Worm (Caenorhabditis elegans) whole organism, L3 larva: ENCODE data around the gene dpy-6.

Experiments
- R02D3.7 ChIP-seq: fragments of 150-350 bp; optimal IDR thresholded peaks from 2 replicates; lab custom pipeline; 2014; ENCODE audit warnings: missing biosample characterization, missing genetic modification characterization
- ZK546.5 ChIP-seq: sonication (generic microtip); optimal IDR thresholded peaks from 2 replicates; lab custom pipeline; 2017; ENCODE audit warnings: missing biosample characterization, missing genetic modification characterization
- aly-2 ChIP-seq: fragments of 150-350 bp; optimal IDR thresholded peaks from 2 replicates; lab custom pipeline; 2014; ENCODE audit warnings: missing biosample characterization, missing genetic modification characterization
- ama-1 ChIP-seq: fragments of 150-350 bp; optimal IDR thresholded peaks from 2 replicates; lab custom pipeline; 2018
- ceh-16 ChIP-seq: sonication (generic microtip); optimal IDR thresholded peaks from 2 replicates; lab custom pipeline; 2017; ENCODE audit warnings: missing biosample characterization, missing genetic modification characterization
- ceh-28 ChIP-seq: fragments of 150-350 bp; optimal IDR thresholded peaks from 2 replicates; lab custom pipeline; 2014; ENCODE audit warnings: missing biosample characterization, missing genetic modification reagents, missing genetic modification characterization
- ceh-9 ChIP-seq: sonication (generic microtip); optimal IDR thresholded peaks from 2 replicates; lab custom pipeline; 2018; ENCODE audit warnings: missing biosample characterization, missing genetic modification characterization
- daf-12 ChIP-seq: fragments of 150-350 bp; optimal IDR thresholded peaks from 2 replicates; lab custom pipeline; 2014; ENCODE audit warnings: missing biosample characterization, missing genetic modification reagents, missing genetic modification characterization
- egl-5 ChIP-seq: fragments of 150-350 bp; optimal IDR thresholded peaks from 2 replicates; lab custom pipeline; 2017; ENCODE audit warnings: missing biosample characterization, missing genetic modification reagents, missing genetic modification characterization, inconsistent platforms
- elt-1 ChIP-seq: fragments of 150-350 bp; optimal IDR thresholded peaks from 2 replicates; lab custom pipeline; 2014; ENCODE audit warnings: missing biosample characterization, missing genetic modification characterization
- elt-2 ChIP-seq: sonication (generic microtip); optimal IDR thresholded peaks from 2 replicates; lab custom pipeline; 2016; ENCODE audit warnings: missing genetic modification reagents, mild to moderate bottlenecking, missing genetic modification characterization, missing compliant biosample characterization
- elt-3 ChIP-seq, 3 experiments: fragments of 150-350 bp in 1 of 3; sonication (generic microtip) in 2 of 3; optimal IDR thresholded peaks; 2 replicates in 2 of 3; 4 replicates in 1 of 3; lab custom pipeline; 2014 to 2017; ENCODE audit warnings: missing biosample characterization in 3 of 3, missing genetic modification characterization in 3 of 3
- eor-1 ChIP-seq, 2 experiments: fragments of 150-350 bp; optimal IDR thresholded peaks; 2 replicates each; lab custom pipeline; 2014 to 2018; ENCODE audit warnings: missing biosample characterization in 2 of 2, missing genetic modification characterization in 2 of 2
- fkh-10 ChIP-seq: sonication (generic microtip); optimal IDR thresholded peaks from 2 replicates; lab custom pipeline; 2017; ENCODE audit warnings: missing biosample characterization, missing genetic modification reagents, missing genetic modification characterization
- fkh-2 ChIP-seq: fragments of 150-350 bp; optimal IDR thresholded peaks from 2 replicates; lab custom pipeline; 2014; ENCODE audit warnings: missing biosample characterization, missing genetic modification reagents, missing genetic modification characterization
- lin-15B ChIP-seq: fragments of 150-350 bp; optimal IDR thresholded peaks from 2 replicates; lab custom pipeline; 2014; ENCODE audit warnings: missing biosample characterization, missing genetic modification characterization
- lin-39 ChIP-seq: fragments of 150-350 bp; optimal IDR thresholded peaks from 2 replicates; lab custom pipeline; 2018; ENCODE audit warnings: missing biosample characterization, missing genetic modification reagents, missing genetic modification characterization
- lsy-12 ChIP-seq: sonication (generic microtip); optimal IDR thresholded peaks from 2 replicates; lab custom pipeline; 2016; ENCODE audit warnings: mild to moderate bottlenecking, missing genetic modification characterization, missing compliant biosample characterization
- mdl-1 ChIP-seq: fragments of 150-350 bp; optimal IDR thresholded peaks from 2 replicates; lab custom pipeline; 2014; ENCODE audit warnings: missing biosample characterization, missing genetic modification characterization
- nhr-11 ChIP-seq: fragments of 150-350 bp; optimal IDR thresholded peaks from 2 replicates; lab custom pipeline; 2014; ENCODE audit warnings: missing biosample characterization, missing genetic modification characterization
- nhr-12 ChIP-seq: fragments of 150-350 bp; optimal IDR thresholded peaks from 2 replicates; lab custom pipeline; 2014; ENCODE audit warnings: missing biosample characterization, missing genetic modification characterization
- nhr-23 ChIP-seq: fragments of 150-350 bp; optimal IDR thresholded peaks from 2 replicates; lab custom pipeline; 2014; ENCODE audit warnings: missing biosample characterization, missing genetic modification reagents, missing genetic modification characterization
- nhr-237 ChIP-seq: fragments of 150-350 bp; optimal IDR thresholded peaks from 2 replicates; lab custom pipeline; 2014; ENCODE audit warnings: missing biosample characterization, missing genetic modification characterization
- nhr-28 ChIP-seq: fragments of 150-350 bp; optimal IDR thresholded peaks from 2 replicates; lab custom pipeline; 2014; ENCODE audit warnings: missing biosample characterization, missing genetic modification characterization
- nhr-43 ChIP-seq: sonication (generic microtip); optimal IDR thresholded peaks from 2 replicates; lab custom pipeline; 2016; ENCODE audit warnings: mild to moderate bottlenecking, missing genetic modification characterization, missing compliant biosample characterization; ENCODE audit not compliant: poor library complexity, severe bottlenecking
- pha-4 ChIP-seq: fragments of 150-350 bp; optimal IDR thresholded peaks from 2 replicates; lab custom pipeline; 2014; ENCODE audit warnings: missing biosample characterization, missing genetic modification reagents, missing genetic modification characterization
- pqm-1 ChIP-seq: fragments of 150-350 bp; optimal IDR thresholded peaks from 2 replicates; lab custom pipeline; 2017; ENCODE audit warnings: missing biosample characterization, missing genetic modification characterization, inconsistent platforms
- sea-2 ChIP-seq: fragments of 150-350 bp; sonication (generic microtip); optimal IDR thresholded peaks from 4 replicates; lab custom pipeline; 2014; ENCODE audit warnings: missing biosample characterization, missing genetic modification reagents, missing genetic modification characterization
- skn-1 ChIP-seq: fragments of 150-350 bp; optimal IDR thresholded peaks from 2 replicates; lab custom pipeline; 2014; ENCODE audit warnings: missing biosample characterization, missing genetic modification characterization
- snpc-4 ChIP-seq: fragments of 150-350 bp; optimal IDR thresholded peaks from 2 replicates; lab custom pipeline; 2014; ENCODE audit warnings: missing biosample characterization, missing genetic modification characterization
- tbx-2 ChIP-seq: sonication (generic microtip); optimal IDR thresholded peaks from 2 replicates; lab custom pipeline; 2016; ENCODE audit warnings: mild to moderate bottlenecking, missing genetic modification characterization, missing compliant biosample characterization
- unc-39 ChIP-seq: sonication (generic microtip); optimal IDR thresholded peaks from 4 replicates; lab custom pipeline; 2017; ENCODE audit warnings: missing biosample characterization, missing genetic modification characterization
- zag-1 ChIP-seq: fragments of 150-350 bp; optimal IDR thresholded peaks from 2 replicates; lab custom pipeline; 2014; ENCODE audit warnings: missing biosample characterization, missing genetic modification characterization

dpy-6 gene

ce11 chrX:8446108-8446507 lies 9.3 kb downstream of the dpy-6 start, which contains the start of gene F16F9.1:
F16F9.1 (plus strand) TSS chrX:8446408.
- no peak for TF ChIP-seq daf-12
- no peak for TF ChIP-seq pha-4
- TF ChIP-seq nhr-23 (tag; lab: Kevin White, UChicago) = no peak
- no peak for TF ChIP-seq ama-1 (lab: Kevin White, UChicago)
- no peak for TF ChIP-seq mdl-1
- TF ChIP-seq fkh-10 (GFP tag; lab: Kevin White, UChicago) = no peak
- TF ChIP-seq egl-5 (tag; lab: Kevin White, UChicago) = no peak
- TF ChIP-seq ZK546.5 = no peak
- no peak for TF ChIP-seq ceh-16 (tag; lab: Kevin White, UChicago)

- no peak for TF ChIP-seq sea-2 (GFP tag; lab: Kevin White, UChicago)
- TF ChIP-seq fkh-2 (tag; lab: Kevin White, UChicago) = no peak
- TF ChIP-seq nhr-12 (tag; lab: Kevin White, UChicago) = no peak
- TF ChIP-seq lin-39 = no peak
- TF ChIP-seq pqm-1 (tag; lab: Kevin White, UChicago) = no peak
- TF ChIP-seq elt-3 (tag; optimal IDR thresholded peaks at IDR 0.05; lab: Kevin White, UChicago) = no peak
- no peak for TF ChIP-seq nhr-43 (tag; lab: Kevin White, UChicago)
- no peak for TF ChIP-seq elt-1 (tag; lab: Kevin White, UChicago)
- no peak for TF ChIP-seq nhr-23 (tag; lab: Kevin White, UChicago)
- TF ChIP-seq lin-15B (tag; lab: Kevin White, UChicago) = no peak
- TF ChIP-seq nhr-11 = no peak
- TF ChIP-seq nhr-28 (tag; lab: Kevin White, UChicago) = no peak
- no peak for TF ChIP-seq ceh-9 (tag; lab: Kevin White, UChicago)
- TF ChIP-seq ceh-28 (tag; lab: Kevin White, UChicago) = no peak
- TF ChIP-seq R02D3.7 (tag; lab: Kevin White, UChicago) = no peak
- no peak for TF ChIP-seq aly-2 (tag; lab: Kevin White, UChicago)
- no peak for TF ChIP-seq lsy-12
- no peak for TF ChIP-seq elt-2 (tag; lab: Kevin White, UChicago)
Measured at ce11 chrX:8444922-8445321, 10.5 kb downstream of the dpy-6 start.

ce11 chrX:8440001-8440735 lies 15.3 kb downstream of the dpy-6 start:
- TF ChIP-seq nhr-28 (tag; lab: Kevin White, UChicago) (no peak), pqm-1 (tag; lab: Kevin White, UChicago) (peak; percentile 51), pha-4 (peak; percentile 21), egl-5 (tag; lab: Kevin White, UChicago) (no peak), elt-2 (tag; lab: Kevin White, UChicago) (peak; percentile 37), eor-1 (tag; optimal IDR thresholded peaks at IDR 0.05; lab: Kevin White, UChicago) (no peak)

ce11 chrX:8438756-8439155 lies 16.7 kb downstream of the dpy-6 start:
- TF ChIP-seq elt-2 (tag; lab: Kevin White, UChicago) = no peak
- TF ChIP-seq nhr-28 (tag; lab: Kevin White, UChicago) = no peak
- TF ChIP-seq pha-4 = no peak
- no peak for TF ChIP-seq ceh-28 (tag; lab: Kevin White, UChicago)
- no peak for TF ChIP-seq lin-39
- no peak for TF ChIP-seq snpc-4
- TF ChIP-seq daf-12 = no peak
- no peak for TF ChIP-seq nhr-237 (tag; lab: Kevin White, UChicago)
- no peak for TF ChIP-seq zag-1 (tag; lab: Kevin White, UChicago)
- no peak for TF ChIP-seq nhr-12 (tag; lab: Kevin White, UChicago)

ce11 chrX:8432361-8432760 lies 23.1 kb downstream of the dpy-6 start, which contains the start of gene kin-9:
kin-9 (plus strand) TSS chrX:8432661.
- no peak for TF ChIP-seq tbx-2
- no peak for TF ChIP-seq fkh-10 (GFP tag; lab: Kevin White, UChicago)
- no peak for TF ChIP-seq unc-39
- TF ChIP-seq snpc-4 = no peak
- TF ChIP-seq skn-1 = no peak
